Fruit fly (Drosophila melanogaster) whole organism, pupa: ENCODE data around the gene PGRP-LB.

ENCODE experiments used
- CG12605 ChIP-seq: fragments of 200-800 bp; sonication (Bioruptor generic); IDR thresholded peaks from 2 replicates; pipeline ENCODE4 v1.3.6; 2022; ENCODE audit warnings: missing biosample characterization, missing genetic modification characterization
- CG13204 ChIP-seq: fragments of 200-800 bp; sonication (Bioruptor generic); optimal IDR thresholded peaks from 2 replicates; lab custom pipeline; 2018; ENCODE audit warnings: missing biosample characterization, mild to moderate bottlenecking, missing genetic modification characterization, moderate library complexity
- CG14655 ChIP-seq: fragments of 200-800 bp; sonication (Bioruptor generic); optimal IDR thresholded peaks from 3 replicates; lab custom pipeline; 2017; ENCODE audit warnings: mild to moderate bottlenecking, missing biosample characterization, missing genetic modification reagents, missing genetic modification characterization
- CG15710 ChIP-seq: fragments of 200-800 bp; sonication (Bioruptor generic); optimal IDR thresholded peaks from 2 replicates; lab custom pipeline; 2018; ENCODE audit warnings: missing biosample characterization, mild to moderate bottlenecking, missing genetic modification characterization, moderate library complexity
- CG17806 ChIP-seq: fragments of 200-800 bp; sonication (Bioruptor generic); optimal IDR thresholded peaks from 2 replicates; lab custom pipeline; 2018; ENCODE audit warnings: missing biosample characterization, mild to moderate bottlenecking, missing genetic modification characterization, moderate library complexity
- CG32121 ChIP-seq: fragments of 200-800 bp; sonication (Bioruptor generic); IDR thresholded peaks from 2 replicates; pipeline ENCODE4 v1.3.6; 2022; ENCODE audit warnings: missing biosample characterization, missing genetic modification characterization
- CG34367 ChIP-seq: fragments of 200-800 bp; sonication (Bioruptor generic); optimal IDR thresholded peaks from 2 replicates; lab custom pipeline; 2018; ENCODE audit warnings: missing biosample characterization, mild to moderate bottlenecking, missing genetic modification characterization
- CG4496 ChIP-seq: fragments of 200-800 bp; sonication (Bioruptor generic); IDR thresholded peaks from 3 replicates; pipeline ENCODE4 v1.3.6; 2022; ENCODE audit warnings: missing biosample characterization, missing genetic modification characterization
- CG8301 ChIP-seq: fragments of 200-800 bp; sonication (Bioruptor generic); optimal IDR thresholded peaks from 2 replicates; lab custom pipeline; 2018; ENCODE audit warnings: missing biosample characterization, mild to moderate bottlenecking, missing genetic modification characterization
- CG9948 ChIP-seq: fragments of 200-800 bp; sonication (Bioruptor generic); optimal IDR thresholded peaks from 2 replicates; lab custom pipeline; 2018; ENCODE audit warnings: missing biosample characterization, mild to moderate bottlenecking, missing genetic modification characterization, moderate library complexity
- D1 ChIP-seq: fragments of 200-800 bp; sonication (Bioruptor generic); optimal IDR thresholded peaks from 2 replicates; lab custom pipeline; 2018; ENCODE audit warnings: missing biosample characterization, mild to moderate bottlenecking, missing genetic modification characterization, moderate library complexity
- Ets98B ChIP-seq: fragments of 200-800 bp; sonication (Bioruptor generic); IDR thresholded peaks from 2 replicates; pipeline ENCODE4 v1.3.6; 2022; ENCODE audit warnings: missing biosample characterization, missing genetic modification characterization
- Pif1B ChIP-seq: fragments of 200-800 bp; sonication (Bioruptor generic); optimal IDR thresholded peaks from 3 replicates; lab custom pipeline; 2016; ENCODE audit warnings: missing biosample characterization, missing genetic modification characterization
- fd96Ca ChIP-seq: fragments of 200-800 bp; sonication (Bioruptor generic); IDR thresholded peaks from 3 replicates; pipeline ENCODE4 v1.3.6; 2022; ENCODE audit warnings: missing biosample characterization, missing genetic modification characterization

- no peak for TF ChIP-seq CG17806 (tag; lab: Kevin White, UChicago)
- no peak for TF ChIP-seq D1 (tag; lab: Kevin White, UChicago)
- no peak for TF ChIP-seq CG4496
- TF ChIP-seq fd96Ca (GFP tag; lab: Robert Waterston, UW) = no peak
- TF ChIP-seq CG32121 = no peak
- no peak for TF ChIP-seq CG14655 (GFP tag; lab: Kevin White, UChicago)
- no peak for TF ChIP-seq CG8301
- no peak for TF ChIP-seq CG13204 (GFP tag; lab: Kevin White, UChicago)
- TF ChIP-seq Ets98B (GFP tag; lab: Robert Waterston, UW) = no peak
- no peak for TF ChIP-seq CG34367 (tag; lab: Kevin White, UChicago)
- no peak for TF ChIP-seq CG9948 (tag; lab: Kevin White, UChicago)
- no peak for TF ChIP-seq CG12605 (GFP tag; lab: Robert Waterston, UW)
- no peak for TF ChIP-seq Pif1B (GFP tag; lab: Kevin White, UChicago)
- TF ChIP-seq CG15710 = no peak
These were observed 29.9 kb upstream of the PGRP-LB start for dm6 chr3R:11490269-11490668.
